Worm (Caenorhabditis elegans) whole organism, late embryonic: ENCODE measurements around the gene Y57G7A.11.

ENCODE experiments used
- C08G9.2 ChIP-seq: sonication (generic microtip); optimal IDR thresholded peaks from 2 replicates; lab custom pipeline; 2016; ENCODE audit warnings: mild to moderate bottlenecking, missing genetic modification characterization, moderate library complexity, missing compliant biosample characterization
- F13H6.1 ChIP-seq: sonication (generic microtip); optimal IDR thresholded peaks from 2 replicates; lab custom pipeline; 2016; ENCODE audit warnings: missing genetic modification characterization, missing compliant biosample characterization
- K02D7.2 ChIP-seq: sonication (generic microtip); optimal IDR thresholded peaks from 2 replicates; lab custom pipeline; 2017; ENCODE audit warnings: mild to moderate bottlenecking, missing genetic modification characterization, missing compliant biosample characterization
- K09A11.1 ChIP-seq: sonication (generic microtip); optimal IDR thresholded peaks from 2 replicates; lab custom pipeline; 2017; ENCODE audit warnings: antibody characterized with exemption, mild to moderate bottlenecking, missing genetic modification characterization, missing compliant biosample characterization; ENCODE audit not compliant: insufficient read depth
- Y22D7AL.16 ChIP-seq: sonication (generic microtip); optimal IDR thresholded peaks from 2 replicates; lab custom pipeline; 2016; ENCODE audit warnings: missing genetic modification characterization, missing compliant biosample characterization
- ama-1 ChIP-seq: fragments of 150-350 bp; optimal IDR thresholded peaks from 2 replicates; lab custom pipeline; 2014
- ceh-24 ChIP-seq: sonication (generic microtip); optimal IDR thresholded peaks from 2 replicates; lab custom pipeline; 2016; ENCODE audit warnings: mild to moderate bottlenecking, missing genetic modification characterization, missing compliant biosample characterization
- ceh-30 ChIP-seq: fragments of 150-350 bp; optimal IDR thresholded peaks from 2 replicates; lab custom pipeline; 2014; ENCODE audit warnings: missing biosample characterization, missing genetic modification characterization
- ceh-34 ChIP-seq: sonication (generic microtip); optimal IDR thresholded peaks from 2 replicates; lab custom pipeline; 2016; ENCODE audit warnings: mild to moderate bottlenecking, missing genetic modification characterization, missing compliant biosample characterization
- ceh-45 ChIP-seq: fragments of 200-800 bp; sonication (Bioruptor generic); IDR thresholded peaks from 2 replicates; pipeline ENCODE4 v1.3.6; 2022; ENCODE audit warnings: missing genetic modification reagents, missing genetic modification characterization, missing compliant biosample characterization
- ceh-6 ChIP-seq: fragments of 200-800 bp; sonication (Bioruptor generic); optimal IDR thresholded peaks from 2 replicates; lab custom pipeline; 2018; ENCODE audit warnings: mild to moderate bottlenecking, missing genetic modification characterization, missing compliant biosample characterization
- che-1 ChIP-seq: sonication (generic microtip); optimal IDR thresholded peaks from 2 replicates; lab custom pipeline; 2016; ENCODE audit warnings: mild to moderate bottlenecking, missing genetic modification characterization, missing compliant biosample characterization
- dve-1 ChIP-seq: sonication (generic microtip); optimal IDR thresholded peaks from 2 replicates; lab custom pipeline; 2017; ENCODE audit warnings: antibody characterized with exemption, mild to moderate bottlenecking, missing genetic modification characterization, missing compliant biosample characterization
- elt-2 ChIP-seq: sonication (generic microtip); optimal IDR thresholded peaks from 2 replicates; lab custom pipeline; 2016; ENCODE audit warnings: missing genetic modification reagents, missing genetic modification characterization, missing compliant biosample characterization
- elt-4 ChIP-seq: sonication (generic microtip); optimal IDR thresholded peaks from 2 replicates; lab custom pipeline; 2016; ENCODE audit warnings: missing genetic modification characterization, missing compliant biosample characterization
- ets-4 ChIP-seq: sonication (generic microtip); optimal IDR thresholded peaks from 2 replicates; lab custom pipeline; 2016; ENCODE audit warnings: missing genetic modification characterization, missing compliant biosample characterization
- fax-1 ChIP-seq: sonication (generic microtip); optimal IDR thresholded peaks from 2 replicates; lab custom pipeline; 2016; ENCODE audit warnings: missing genotype, missing genetic modification characterization, missing compliant biosample characterization
- fkh-6 ChIP-seq: sonication (generic microtip); optimal IDR thresholded peaks from 2 replicates; lab custom pipeline; 2016; ENCODE audit warnings: missing genetic modification characterization, missing compliant biosample characterization
- gmeb-2 ChIP-seq: sonication (generic microtip); optimal IDR thresholded peaks from 2 replicates; lab custom pipeline; 2016; ENCODE audit warnings: missing genetic modification characterization, inconsistent platforms, missing compliant biosample characterization
- hlh-13 ChIP-seq: fragments of 200-800 bp; sonication (Bioruptor generic); optimal IDR thresholded peaks from 2 replicates; lab custom pipeline; 2018; ENCODE audit warnings: mild to moderate bottlenecking, missing genetic modification characterization, missing compliant biosample characterization
- hlh-15 ChIP-seq: sonication (generic microtip); optimal IDR thresholded peaks from 2 replicates; lab custom pipeline; 2016; ENCODE audit warnings: missing genetic modification characterization, missing compliant biosample characterization
- hlh-30 ChIP-seq: sonication (generic microtip); optimal IDR thresholded peaks from 2 replicates; lab custom pipeline; 2017; ENCODE audit warnings: antibody characterized with exemption, missing genetic modification characterization, missing compliant biosample characterization; ENCODE audit not compliant: insufficient read depth
- hlh-6 ChIP-seq: sonication (generic microtip); optimal IDR thresholded peaks from 2 replicates; lab custom pipeline; 2016; ENCODE audit warnings: missing genotype, missing genetic modification characterization, missing compliant biosample characterization
- hlh-8 ChIP-seq: sonication (generic microtip); optimal IDR thresholded peaks from 2 replicates; lab custom pipeline; 2016; ENCODE audit warnings: missing genotype, missing genetic modification characterization, missing compliant biosample characterization
- lim-6 ChIP-seq: sonication (generic microtip); optimal IDR thresholded peaks from 2 replicates; lab custom pipeline; 2016; ENCODE audit warnings: missing genetic modification characterization, missing compliant biosample characterization
- madf-2 ChIP-seq: sonication (generic microtip); optimal IDR thresholded peaks from 2 replicates; lab custom pipeline; 2017; ENCODE audit warnings: missing genetic modification characterization, missing compliant biosample characterization
- nfya-1 ChIP-seq: sonication (generic microtip); optimal IDR thresholded peaks from 2 replicates; lab custom pipeline; 2017; ENCODE audit warnings: missing genetic modification characterization, mild to moderate bottlenecking, missing compliant biosample characterization, antibody characterized with exemption, moderate library complexity
- nhr-11 ChIP-seq: fragments of 150-350 bp; optimal IDR thresholded peaks from 2 replicates; lab custom pipeline; 2014; ENCODE audit warnings: missing biosample characterization, missing genetic modification characterization
- nhr-232 ChIP-seq: sonication (generic microtip); optimal IDR thresholded peaks from 2 replicates; lab custom pipeline; 2016; ENCODE audit warnings: missing genetic modification characterization, missing compliant biosample characterization
- odd-2 ChIP-seq: sonication (generic microtip); optimal IDR thresholded peaks from 2 replicates; lab custom pipeline; 2017; ENCODE audit warnings: antibody characterized with exemption, mild to moderate bottlenecking, missing genetic modification characterization, missing compliant biosample characterization
- pat-9 ChIP-seq: fragments of 200-800 bp; sonication (Bioruptor generic); optimal IDR thresholded peaks from 2 replicates; lab custom pipeline; 2018; ENCODE audit warnings: mild to moderate bottlenecking, missing genetic modification characterization, moderate library complexity, missing compliant biosample characterization
- pax-1 ChIP-seq: fragments of 150-350 bp; optimal IDR thresholded peaks from 2 replicates; lab custom pipeline; 2014; ENCODE audit warnings: missing biosample characterization, missing genetic modification characterization
- pha-4 ChIP-seq: fragments of 150-350 bp; optimal IDR thresholded peaks from 2 replicates; lab custom pipeline; 2018; ENCODE audit warnings: missing biosample characterization, missing genetic modification reagents, missing genetic modification characterization
- pqm-1 ChIP-seq: sonication (generic microtip); optimal IDR thresholded peaks from 2 replicates; lab custom pipeline; 2016; ENCODE audit warnings: missing genetic modification characterization, missing compliant biosample characterization
- pros-1 ChIP-seq: fragments of 150-350 bp; optimal IDR thresholded peaks from 2 replicates; lab custom pipeline; 2014; ENCODE audit warnings: missing biosample characterization, missing genetic modification reagents, missing genetic modification characterization
- rnt-1 ChIP-seq: sonication (generic microtip); optimal IDR thresholded peaks from 2 replicates; lab custom pipeline; 2016; ENCODE audit warnings: missing genetic modification characterization, missing compliant biosample characterization
- sdc-2 ChIP-seq: sonication (generic microtip); optimal IDR thresholded peaks from 2 replicates; lab custom pipeline; 2016; ENCODE audit warnings: missing genotype, missing genetic modification characterization, missing compliant biosample characterization
- sox-4 ChIP-seq: sonication (generic microtip); optimal IDR thresholded peaks from 2 replicates; lab custom pipeline; 2017; ENCODE audit warnings: mild to moderate bottlenecking, missing genetic modification characterization, inconsistent platforms, missing compliant biosample characterization
- tbx-2 ChIP-seq: sonication (generic microtip); optimal IDR thresholded peaks from 2 replicates; lab custom pipeline; 2016; ENCODE audit warnings: missing genetic modification characterization, missing compliant biosample characterization
- ttx-3 ChIP-seq: sonication (generic microtip); optimal IDR thresholded peaks from 2 replicates; lab custom pipeline; 2016; ENCODE audit warnings: missing genetic modification reagents, missing genetic modification characterization, missing compliant biosample characterization
- unc-42 ChIP-seq: sonication (generic microtip); optimal IDR thresholded peaks from 2 replicates; lab custom pipeline; 2016; ENCODE audit warnings: missing genotype, missing genetic modification characterization, missing compliant biosample characterization
- unc-55 ChIP-seq: sonication (generic microtip); optimal IDR thresholded peaks from 2 replicates; lab custom pipeline; 2017; ENCODE audit warnings: missing biosample characterization, missing genetic modification reagents, missing genetic modification characterization
- zip-5 ChIP-seq: sonication (generic microtip); optimal IDR thresholded peaks from 2 replicates; lab custom pipeline; 2016; ENCODE audit warnings: missing genetic modification characterization, missing compliant biosample characterization
- ztf-16 ChIP-seq: sonication (generic microtip); optimal IDR thresholded peaks from 2 replicates; lab custom pipeline; 2017; ENCODE audit warnings: missing genetic modification characterization, missing compliant biosample characterization

The Y57G7A.11 gene

ce11 chrII:1320412-1320811 lies 43.7 kb upstream of the Y57G7A.11 start (continued):
- peak; percentile 93 for TF ChIP-seq nfya-1 (tag; lab: Kevin White, UChicago)
- no peak for TF ChIP-seq hlh-30 (tag; lab: Kevin White, UChicago)
- peak; percentile 65 for TF ChIP-seq ets-4 (tag; lab: Kevin White, UChicago)
- no peak for TF ChIP-seq pha-4
- TF ChIP-seq lim-6 (tag; lab: Kevin White, UChicago): no peak
- TF ChIP-seq che-1 (tag; lab: Kevin White, UChicago): peak; percentile 70
- TF ChIP-seq pax-1 (tag; lab: Kevin White, UChicago): peak; percentile 74
- peak; percentile 13 for TF ChIP-seq hlh-15 (tag; lab: Kevin White, UChicago)
- TF ChIP-seq madf-2 (tag; lab: Kevin White, UChicago): peak; percentile 68
- TF ChIP-seq sox-4 (tag; lab: Kevin White, UChicago): peak; percentile 66
- peak; percentile 90 for TF ChIP-seq dve-1 (tag; lab: Kevin White, UChicago)
- no peak for TF ChIP-seq nhr-11
- TF ChIP-seq unc-55 (GFP tag; lab: Kevin White, UChicago): peak; percentile 82
- peak; percentile 61 for TF ChIP-seq ama-1 (lab: Kevin White, UChicago)
- no peak for TF ChIP-seq K02D7.2 (tag; lab: Kevin White, UChicago)
- peak; percentile 13 for TF ChIP-seq pros-1 (tag; lab: Kevin White, UChicago)
- TF ChIP-seq odd-2 (tag; lab: Kevin White, UChicago): peak; percentile 15
- TF ChIP-seq rnt-1 (tag; lab: Kevin White, UChicago): peak; percentile 90
- TF ChIP-seq hlh-8 (tag; lab: Kevin White, UChicago): no peak
- no peak for TF ChIP-seq fkh-6 (tag; lab: Kevin White, UChicago)
- TF ChIP-seq ceh-6 (GFP tag; lab: Kevin White, UChicago): peak; percentile 53
- no peak for TF ChIP-seq hlh-13 (GFP tag; lab: Kevin White, UChicago)
- peak; percentile 91 for TF ChIP-seq tbx-2 (tag; lab: Kevin White, UChicago)
- peak; percentile 78 for TF ChIP-seq F13H6.1 (tag; lab: Kevin White, UChicago)
- TF ChIP-seq sdc-2 (tag; lab: Kevin White, UChicago): peak; percentile 28
- TF ChIP-seq zip-5 (tag; lab: Kevin White, UChicago): no peak
- TF ChIP-seq C08G9.2: peak; percentile 11
- peak; percentile 93 for TF ChIP-seq ceh-34
- TF ChIP-seq ztf-16 (tag; lab: Kevin White, UChicago): peak; percentile 27
- 0 out of 2 replicates have a peak, but pooled peaks have one; percentile 35 for TF ChIP-seq ceh-45 (GFP tag; lab: Robert Waterston, UW)
- no peak for TF ChIP-seq nhr-232
- peak; percentile 81 for TF ChIP-seq ceh-30
- TF ChIP-seq K09A11.1: peak; percentile 24
- TF ChIP-seq pat-9: peak; percentile 95
- peak; percentile 72 for TF ChIP-seq unc-42
- peak; percentile 74 for TF ChIP-seq gmeb-2 (tag; lab: Kevin White, UChicago)
- no peak for TF ChIP-seq ceh-24 (tag; lab: Kevin White, UChicago)
- TF ChIP-seq, all 69 proteins: peak for 45

ce11 chrII:1315245-1315644 lies 38.6 kb upstream of the Y57G7A.11 start:
- TF ChIP-seq hlh-8 (tag; lab: Kevin White, UChicago) (no peak), tbx-2 (tag; lab: Kevin White, UChicago) (no peak), lim-6 (tag; lab: Kevin White, UChicago) (no peak), ceh-24 (tag; lab: Kevin White, UChicago) (no peak), nhr-232 (no peak), ttx-3 (no peak), Y22D7AL.16 (tag; lab: Kevin White, UChicago) (no peak), ceh-45 (GFP tag; lab: Robert Waterston, UW) (no peak), hlh-6 (tag; lab: Kevin White, UChicago) (no peak), ceh-34 (no peak), hlh-13 (GFP tag; lab: Kevin White, UChicago) (no peak), pqm-1 (tag; lab: Kevin White, UChicago) (no peak), elt-2 (tag; lab: Kevin White, UChicago) (no peak), dve-1 (tag; lab: Kevin White, UChicago) (no peak), elt-4 (no peak), fax-1 (tag; lab: Kevin White, UChicago) (no peak)
